Fruit fly (Drosophila melanogaster) whole organism, embryonic: ENCODE data around the gene Atpalpha.

Source experiments
- Adf1 ChIP-seq: fragments of 200-800 bp; sonication (Bioruptor generic); IDR thresholded peaks from 2 replicates; pipeline ENCODE4 v1.3.6; 2022; ENCODE audit warnings: missing biosample characterization, missing genetic modification characterization
- CG10321 ChIP-seq: fragments of 200-800 bp; sonication (Bioruptor generic); IDR thresholded peaks from 2 replicates; pipeline ENCODE4 v1.3.6; 2022; ENCODE audit warnings: missing biosample characterization, missing genetic modification characterization
- CG10366 ChIP-seq: fragments of 200-800 bp; sonication (Bioruptor generic); IDR thresholded peaks from 2 replicates; pipeline ENCODE4 v1.3.6; 2022; ENCODE audit warnings: missing biosample characterization, missing genetic modification characterization
- CG10543 ChIP-seq: fragments of 200-800 bp; sonication (Bioruptor generic); optimal IDR thresholded peaks from 3 replicates; lab custom pipeline; 2017; ENCODE audit warnings: missing biosample characterization, mild to moderate bottlenecking, missing genetic modification characterization, moderate library complexity
- CG1529 ChIP-seq: fragments of 200-800 bp; sonication (Bioruptor generic); optimal IDR thresholded peaks from 3 replicates; lab custom pipeline; 2018; ENCODE audit warnings: missing biosample characterization, missing genetic modification characterization
- CG16815 ChIP-seq: fragments of 200-800 bp; sonication (Bioruptor generic); optimal IDR thresholded peaks from 3 replicates; lab custom pipeline; 2017; ENCODE audit warnings: missing biosample characterization, mild to moderate bottlenecking, missing genetic modification characterization
- CG2120 ChIP-seq: fragments of 200-800 bp; sonication (Bioruptor generic); optimal IDR thresholded peaks from 3 replicates; lab custom pipeline; 2016; ENCODE audit warnings: missing biosample characterization, missing genetic modification characterization
- CG2199 ChIP-seq: fragments of 200-800 bp; sonication (Bioruptor generic); IDR thresholded peaks from 3 replicates; pipeline ENCODE4 v1.3.6; 2022; ENCODE audit warnings: missing biosample characterization, missing genetic modification characterization
- CG34376 ChIP-seq: fragments of 200-800 bp; sonication (Bioruptor generic); optimal IDR thresholded peaks from 2 replicates; lab custom pipeline; 2018; ENCODE audit warnings: missing biosample characterization, mild to moderate bottlenecking, missing genetic modification characterization
- CG4424 ChIP-seq: fragments of 200-800 bp; sonication (Bioruptor generic); optimal IDR thresholded peaks from 3 replicates; lab custom pipeline; 2016; ENCODE audit warnings: missing biosample characterization, missing genetic modification characterization
- CG6254 ChIP-seq: fragments of 200-800 bp; sonication (Bioruptor generic); optimal IDR thresholded peaks from 3 replicates; lab custom pipeline; 2017; ENCODE audit warnings: mild to moderate bottlenecking, missing biosample characterization, missing genetic modification reagents, missing genetic modification characterization
- CG6683 ChIP-seq: fragments of 200-800 bp; sonication (Bioruptor generic); optimal IDR thresholded peaks from 2 replicates; lab custom pipeline; 2017; ENCODE audit warnings: missing biosample characterization, mild to moderate bottlenecking, missing genetic modification characterization, missing genetic modification reagents
- CG6791 ChIP-seq: fragments of 200-800 bp; sonication (Bioruptor generic); IDR thresholded peaks from 3 replicates; pipeline ENCODE4 v1.3.6; 2022; ENCODE audit warnings: missing biosample characterization, missing genetic modification characterization; ENCODE audit not compliant: partially characterized antibody
- CG8281 ChIP-seq: fragments of 200-800 bp; sonication (Bioruptor generic); optimal IDR thresholded peaks from 2 replicates; lab custom pipeline; 2018; ENCODE audit warnings: missing biosample characterization, mild to moderate bottlenecking, missing genetic modification characterization, moderate library complexity
- CG8359 ChIP-seq: fragments of 200-800 bp; sonication (Bioruptor generic); optimal IDR thresholded peaks from 2 replicates; lab custom pipeline; 2017; ENCODE audit warnings: missing biosample characterization, mild to moderate bottlenecking, missing genetic modification characterization, borderline replicate concordance
- CG9876 ChIP-seq: fragments of 200-800 bp; sonication (Bioruptor generic); optimal IDR thresholded peaks from 2 replicates; lab custom pipeline; 2016; ENCODE audit warnings: missing biosample characterization, missing genetic modification characterization
- CHES-1-like ChIP-seq: fragments of 200-800 bp; sonication (Bioruptor generic); optimal IDR thresholded peaks from 2 replicates; lab custom pipeline; 2016; ENCODE audit warnings: missing biosample characterization, missing genetic modification characterization
- Dad ChIP-seq: fragments of 200-800 bp; sonication (Bioruptor generic); optimal IDR thresholded peaks from 3 replicates; lab custom pipeline; 2016; ENCODE audit warnings: missing biosample characterization, missing genetic modification characterization
- Deaf1 ChIP-seq: fragments of 200-800 bp; optimal IDR thresholded peaks from 3 replicates; lab custom pipeline; 2019; ENCODE audit warnings: missing biosample characterization, mild to moderate bottlenecking, missing genetic modification characterization, moderate library complexity
- Hmr ChIP-seq: fragments of 200-800 bp; sonication (Bioruptor generic); optimal IDR thresholded peaks from 3 replicates; lab custom pipeline; 2017; ENCODE audit warnings: mild to moderate bottlenecking, missing biosample characterization, missing genetic modification reagents, missing genetic modification characterization
- Kr ChIP-seq: fragments of 200-800 bp; sonication (Bioruptor generic); optimal IDR thresholded peaks from 2 replicates; lab custom pipeline; 2017; ENCODE audit warnings: missing biosample characterization, mild to moderate bottlenecking, missing genetic modification characterization
- Med ChIP-seq: fragments of 200-800 bp; sonication (Bioruptor generic); peaks from one replicate; lab custom pipeline; 2016; ENCODE audit warnings: missing biosample characterization, missing genetic modification characterization, mild to moderate bottlenecking, inconsistent platforms, moderate library complexity
- NK7.1 ChIP-seq: fragments of 200-800 bp; sonication (Bioruptor generic); optimal IDR thresholded peaks from 3 replicates; lab custom pipeline; 2016; ENCODE audit warnings: missing biosample characterization, missing genetic modification characterization
- Sry-δ ChIP-seq: fragments of 200-800 bp; sonication (Bioruptor generic); optimal IDR thresholded peaks from 2 replicates; lab custom pipeline; 2016; ENCODE audit warnings: missing biosample characterization, missing genetic modification characterization
- Stat92E ChIP-seq, 3 experiments: fragments of >200 bp in 2 of 3; fragments of 200-800 bp in 1 of 3; sonication (Bioruptor generic) in 1 of 3; optimal IDR thresholded peaks; 2 replicates each; lab custom pipeline; 2017 to 2019; ENCODE audit warnings: missing biosample characterization in 3 of 3, missing genetic modification characterization in 3 of 3, mild to moderate bottlenecking in 1 of 3, moderate library complexity in 1 of 3
- Taf1 ChIP-seq: fragments of 200-800 bp; sonication (Bioruptor generic); IDR thresholded peaks from 2 replicates; pipeline ENCODE4 v1.3.6; 2022; ENCODE audit warnings: missing biosample characterization, missing genetic modification characterization
- Trl ChIP-seq, 3 experiments: fragments of >200 bp in 2 of 3; fragments of 200-800 bp in 1 of 3; sonication (Bioruptor generic) in 1 of 3; optimal IDR thresholded peaks; 2 replicates in 1 of 3; 3 replicates in 2 of 3; lab custom pipeline; 2016 to 2017; ENCODE audit warnings: missing biosample characterization in 1 of 3, missing genetic modification characterization in 1 of 3
- Xrp1 ChIP-seq: fragments of 200-800 bp; sonication (Bioruptor generic); IDR thresholded peaks from 2 replicates; pipeline ENCODE4 v1.3.6; 2022; ENCODE audit warnings: missing biosample characterization, missing genetic modification characterization
- YL-1 ChIP-seq: fragments of 200-800 bp; sonication (Bioruptor generic); optimal IDR thresholded peaks from 3 replicates; lab custom pipeline; 2017; ENCODE audit warnings: missing biosample characterization, mild to moderate bottlenecking, missing genetic modification characterization
- amos ChIP-seq: fragments of 200-800 bp; sonication (Bioruptor generic); IDR thresholded peaks from 2 replicates; pipeline ENCODE4 v1.3.6; 2022; ENCODE audit warnings: missing biosample characterization, missing genetic modification characterization; ENCODE audit not compliant: partially characterized antibody
- bigmax ChIP-seq: fragments of 200-800 bp; sonication (Bioruptor generic); optimal IDR thresholded peaks from 2 replicates; lab custom pipeline; 2018; ENCODE audit warnings: missing biosample characterization, mild to moderate bottlenecking, missing genetic modification characterization
- chinmo ChIP-seq: fragments of 200-800 bp; sonication (Bioruptor generic); IDR thresholded peaks from 4 replicates; pipeline ENCODE4 v1.3.6; 2022; ENCODE audit warnings: missing biosample characterization, missing genetic modification characterization; ENCODE audit not compliant: partially characterized antibody
- ci ChIP-seq: fragments of 200-800 bp; sonication (Bioruptor generic); IDR thresholded peaks from 3 replicates; pipeline ENCODE4 v1.3.6; 2022; ENCODE audit warnings: missing biosample characterization, missing genetic modification characterization
- corto ChIP-seq: fragments of 200-800 bp; sonication (Bioruptor generic); optimal IDR thresholded peaks from 2 replicates; lab custom pipeline; 2016; ENCODE audit warnings: missing biosample characterization, mild to moderate bottlenecking, missing genetic modification characterization, moderate library complexity
- cwo ChIP-seq: fragments of 200-800 bp; sonication (Bioruptor generic); optimal IDR thresholded peaks from 3 replicates; lab custom pipeline; 2017; ENCODE audit warnings: missing biosample characterization, missing genetic modification characterization, mild to moderate bottlenecking, moderate library complexity, missing genetic modification reagents
- dan ChIP-seq: fragments of 200-800 bp; sonication (Bioruptor generic); IDR thresholded peaks from 2 replicates; pipeline ENCODE4 v1.3.6; 2022; ENCODE audit warnings: missing biosample characterization, missing genetic modification characterization
- dysf ChIP-seq: fragments of 200-800 bp; sonication (Bioruptor generic); IDR thresholded peaks from 3 replicates; pipeline ENCODE4 v1.3.6; 2022; ENCODE audit warnings: missing biosample characterization, missing genetic modification characterization
- fd96Cb ChIP-seq: fragments of 200-800 bp; sonication (Bioruptor generic); optimal IDR thresholded peaks from 2 replicates; lab custom pipeline; 2018; ENCODE audit warnings: missing biosample characterization, mild to moderate bottlenecking, missing genetic modification characterization, moderate library complexity
- grau ChIP-seq: fragments of 200-800 bp; optimal IDR thresholded peaks from 3 replicates; lab custom pipeline; 2019; ENCODE audit warnings: missing biosample characterization, mild to moderate bottlenecking, missing genetic modification characterization, moderate library complexity
- gro ChIP-seq: fragments of 200-800 bp; sonication (Bioruptor generic); optimal IDR thresholded peaks from 2 replicates; lab custom pipeline; 2016; ENCODE audit warnings: missing biosample characterization, missing genetic modification characterization
- gsb-n ChIP-seq: fragments of 200-800 bp; sonication (Bioruptor generic); optimal IDR thresholded peaks from 3 replicates; lab custom pipeline; 2018; ENCODE audit warnings: missing biosample characterization, mild to moderate bottlenecking, missing genetic modification characterization
- mam ChIP-seq: fragments of 200-800 bp; sonication (Bioruptor generic); optimal IDR thresholded peaks from 3 replicates; lab custom pipeline; 2016; ENCODE audit warnings: missing biosample characterization, missing genetic modification characterization
- nmo ChIP-seq: fragments of 200-800 bp; sonication (Bioruptor generic); optimal IDR thresholded peaks from 2 replicates; lab custom pipeline; 2018; ENCODE audit warnings: missing biosample characterization, mild to moderate bottlenecking, missing genetic modification characterization, moderate library complexity
- pho ChIP-seq: fragments of 200-800 bp; sonication (Bioruptor generic); optimal IDR thresholded peaks from 2 replicates; lab custom pipeline; 2016; ENCODE audit warnings: missing biosample characterization, missing genetic modification characterization
- sd ChIP-seq: fragments of 200-800 bp; sonication (Bioruptor generic); optimal IDR thresholded peaks from 3 replicates; lab custom pipeline; 2018; ENCODE audit warnings: missing biosample characterization, mild to moderate bottlenecking, missing genetic modification characterization, moderate library complexity
- sens ChIP-seq: fragments of 200-800 bp; sonication (Bioruptor generic); peaks from one replicate; lab custom pipeline; 2016; ENCODE audit warnings: missing biosample characterization, missing genetic modification characterization
- sisA ChIP-seq: fragments of 200-800 bp; sonication (Bioruptor generic); IDR thresholded peaks from 2 replicates; pipeline ENCODE4 v1.3.6; 2022; ENCODE audit warnings: missing biosample characterization, missing genetic modification characterization
- stc ChIP-seq: fragments of 200-800 bp; sonication (Bioruptor generic); IDR thresholded peaks from 2 replicates; pipeline ENCODE4 v1.3.6; 2022; ENCODE audit warnings: missing biosample characterization, missing genetic modification characterization
- sug ChIP-seq: fragments of 200-800 bp; optimal IDR thresholded peaks from 2 replicates; lab custom pipeline; 2019; ENCODE audit warnings: missing biosample characterization, mild to moderate bottlenecking, missing genetic modification characterization, moderate library complexity
- z ChIP-seq: fragments of 200-800 bp; sonication (Bioruptor generic); IDR thresholded peaks from 3 replicates; pipeline ENCODE4 v1.3.6; 2022; ENCODE audit warnings: missing biosample characterization, missing genetic modification characterization

Gene Atpalpha

dm6 chr3R:21022769-21023517 lies 74.4 kb downstream of the Atpalpha start:
- TF ChIP-seq Trl (optimal IDR thresholded peaks at IDR 0.05; lab: Kevin White, UChicago), result peak in 1 of 2 experiments; percentile 26
- no peak for TF ChIP-seq Trl (GFP tag; optimal IDR thresholded peaks at IDR 0.05; lab: Kevin White, UChicago)
- no peak for TF ChIP-seq stc
- TF ChIP-seq z (GFP tag; lab: Robert Waterston, UW), result no peak
- no peak for TF ChIP-seq CG1529 (GFP tag; lab: Kevin White, UChicago)
- no peak for TF ChIP-seq mam (GFP tag; lab: Kevin White, UChicago)
- no peak for TF ChIP-seq amos (GFP tag; lab: Robert Waterston, UW)
- TF ChIP-seq CG6791 (GFP tag; lab: Robert Waterston, UW), result no peak
- no peak for TF ChIP-seq CG16815 (GFP tag; lab: Kevin White, UChicago)
- no peak for TF ChIP-seq CHES-1-like
- TF ChIP-seq Kr (GFP tag; lab: Kevin White, UChicago), result no peak
- TF ChIP-seq CG6683 (GFP tag; lab: Kevin White, UChicago), result no peak
- peak; percentile 22 for TF ChIP-seq CG10543 (GFP tag; lab: Kevin White, UChicago)
- no peak for TF ChIP-seq YL-1
- no peak for TF ChIP-seq sisA (GFP tag; lab: Robert Waterston, UW)
- no peak for TF ChIP-seq bigmax (GFP tag; lab: Kevin White, UChicago)
- TF ChIP-seq Adf1, result no peak
- TF ChIP-seq gro (GFP tag; lab: Kevin White, UChicago), result no peak
- no peak for TF ChIP-seq NK7.1 (GFP tag; lab: Kevin White, UChicago)
- TF ChIP-seq Xrp1, result no peak
- TF ChIP-seq Taf1, result no peak
- 0 out of 3 replicates have a peak, but pooled peaks have one; percentile 23 for TF ChIP-seq dysf
- TF ChIP-seq CG8281 (tag; lab: Kevin White, UChicago), result peak; percentile 97
- no peak for TF ChIP-seq nmo (GFP tag; lab: Kevin White, UChicago)
- no peak for TF ChIP-seq Hmr (GFP tag; lab: Kevin White, UChicago)
- TF ChIP-seq cwo (GFP tag; lab: Kevin White, UChicago), result peak; percentile 92
- TF ChIP-seq CG10321, result no peak
- peak; percentile 45 for TF ChIP-seq CG34376 (GFP tag; lab: Kevin White, UChicago)
- TF ChIP-seq Dad (GFP tag; lab: Kevin White, UChicago), result no peak
- no peak for TF ChIP-seq CG6254 (GFP tag; lab: Kevin White, UChicago)
- no peak for TF ChIP-seq CG8359
- TF ChIP-seq dan (GFP tag; lab: Robert Waterston, UW), result no peak
- peak; percentile 17 for TF ChIP-seq sug
- no peak for TF ChIP-seq Sry-δ (GFP tag; lab: Kevin White, UChicago)
- TF ChIP-seq CG9876 (GFP tag; lab: Kevin White, UChicago), result no peak
- no peak for TF ChIP-seq Stat92E (GFP tag; optimal IDR thresholded peaks at IDR 0.05; lab: Kevin White, UChicago)
- peak; percentile 9 for TF ChIP-seq sens (GFP tag; lab: Kevin White, UChicago)
- TF ChIP-seq CG2120, result no peak
- TF ChIP-seq gsb-n (tag; lab: Kevin White, UChicago), result no peak

- TF ChIP-seq Med (GFP tag; lab: Kevin White, UChicago) (peak; percentile 37), grau (tag; lab: Kevin White, UChicago) (peak; percentile 23), sens (GFP tag; lab: Kevin White, UChicago) (peak; percentile 57), Deaf1 (tag; lab: Kevin White, UChicago) (peak; percentile 61), CG10366 (GFP tag; lab: Robert Waterston, UW) (no peak), CG4424 (GFP tag; lab: Kevin White, UChicago) (no peak), sd (tag; lab: Kevin White, UChicago) (peak; percentile 89), fd96Cb (no peak), pho (GFP tag; lab: Kevin White, UChicago) (no peak), corto (GFP tag; lab: Kevin White, UChicago) (peak; percentile 14), ci (0 out of 3 replicates have a peak, but pooled peaks have one; percentile 28), chinmo (GFP tag; lab: Robert Waterston, UW) (0 out of 4 replicates have a peak, but pooled peaks have one; percentile 45), CG2199 (0 out of 3 replicates have a peak, but pooled peaks have one; percentile 10)
These were observed 75.5 kb downstream of the Atpalpha start, which contains the start of gene peg for dm6 chr3R:21023902-21024541. Gene peg (minus strand): TSS chr3R:21024163.
